Fruit fly (Drosophila melanogaster) whole organism, embryonic: Measurements from ENCODE around the gene CG31636.
A peak's percentile ranks its signal among the peaks of the same experiment; 100 is the strongest.

Source experiments
- Aef1 ChIP-seq: fragments of 200-800 bp; sonication (Bioruptor generic); IDR thresholded peaks from 3 replicates; pipeline ENCODE4 v1.3.6; 2022; ENCODE audit warnings: missing biosample characterization, missing genetic modification characterization
- Atf3 ChIP-seq: fragments of 200-800 bp; sonication (Bioruptor generic); optimal IDR thresholded peaks from 3 replicates; lab custom pipeline; 2016; ENCODE audit warnings: missing biosample characterization, missing genetic modification characterization
- B-H2 ChIP-seq: fragments of 200-800 bp; sonication (Bioruptor generic); optimal IDR thresholded peaks from 2 replicates; lab custom pipeline; 2018; ENCODE audit warnings: missing biosample characterization, mild to moderate bottlenecking, missing genetic modification characterization
- CG11560 ChIP-seq: fragments of 200-800 bp; sonication (Bioruptor generic); IDR thresholded peaks from 3 replicates; pipeline ENCODE4 v1.3.6; 2022; ENCODE audit warnings: missing biosample characterization, missing genetic modification characterization
- CG12104 ChIP-seq: fragments of 200-800 bp; sonication (Bioruptor generic); optimal IDR thresholded peaks from 3 replicates; lab custom pipeline; 2016; ENCODE audit warnings: missing biosample characterization, missing genetic modification characterization
- CG1233 ChIP-seq: fragments of 200-800 bp; sonication (Bioruptor generic); optimal IDR thresholded peaks from 4 replicates; lab custom pipeline; 2018; ENCODE audit warnings: missing biosample characterization, mild to moderate bottlenecking, missing genetic modification characterization
- CG14441 ChIP-seq: fragments of 200-800 bp; sonication (Bioruptor generic); IDR thresholded peaks from 2 replicates; pipeline ENCODE4 v1.3.6; 2022; ENCODE audit warnings: missing biosample characterization, missing genetic modification characterization
- CG14667 ChIP-seq: fragments of 200-800 bp; sonication (Bioruptor generic); IDR thresholded peaks from 2 replicates; pipeline ENCODE4 v1.3.6; 2022; ENCODE audit warnings: missing biosample characterization, missing genetic modification characterization
- CG17385 ChIP-seq: fragments of 200-800 bp; sonication (Bioruptor generic); optimal IDR thresholded peaks from 3 replicates; lab custom pipeline; 2018; ENCODE audit warnings: missing biosample characterization, mild to moderate bottlenecking, missing genetic modification characterization
- CG17912 ChIP-seq: fragments of 200-800 bp; sonication (Bioruptor generic); optimal IDR thresholded peaks from 2 replicates; lab custom pipeline; 2018; ENCODE audit warnings: missing biosample characterization, mild to moderate bottlenecking, missing genetic modification characterization
- CG2129 ChIP-seq: fragments of 200-800 bp; sonication (Bioruptor generic); IDR thresholded peaks from 2 replicates; pipeline ENCODE4 v1.3.6; 2022; ENCODE audit warnings: missing biosample characterization, missing genetic modification characterization; ENCODE audit not compliant: partially characterized antibody
- CG2199 ChIP-seq: fragments of 200-800 bp; sonication (Bioruptor generic); IDR thresholded peaks from 3 replicates; pipeline ENCODE4 v1.3.6; 2022; ENCODE audit warnings: missing biosample characterization, missing genetic modification characterization
- CG32532 ChIP-seq: fragments of 200-800 bp; sonication (Bioruptor generic); IDR thresholded peaks from 2 replicates; pipeline ENCODE4 v1.3.6; 2022; ENCODE audit warnings: missing biosample characterization, missing genetic modification characterization
- CG3838 ChIP-seq: fragments of 200-800 bp; sonication (Bioruptor generic); optimal IDR thresholded peaks from 3 replicates; lab custom pipeline; 2016; ENCODE audit warnings: missing biosample characterization, missing genetic modification characterization
- CG6791 ChIP-seq: fragments of 200-800 bp; sonication (Bioruptor generic); IDR thresholded peaks from 3 replicates; pipeline ENCODE4 v1.3.6; 2022; ENCODE audit warnings: missing biosample characterization, missing genetic modification characterization; ENCODE audit not compliant: partially characterized antibody
- CG7745 ChIP-seq: fragments of 200-800 bp; sonication (Bioruptor generic); optimal IDR thresholded peaks from 2 replicates; lab custom pipeline; 2018; ENCODE audit warnings: missing biosample characterization, mild to moderate bottlenecking, missing genetic modification characterization, moderate library complexity
- CG8765 ChIP-seq: fragments of 200-800 bp; sonication (Bioruptor generic); IDR thresholded peaks from 2 replicates; pipeline ENCODE4 v1.3.6; 2022; ENCODE audit warnings: missing biosample characterization, missing genetic modification characterization
- HLH4C ChIP-seq: fragments of 200-800 bp; sonication (Bioruptor generic); IDR thresholded peaks from 3 replicates; pipeline ENCODE4 v1.3.6; 2022; ENCODE audit warnings: missing biosample characterization, missing genetic modification characterization; ENCODE audit not compliant: partially characterized antibody
- Hand ChIP-seq: fragments of 200-800 bp; sonication (Bioruptor generic); optimal IDR thresholded peaks from 2 replicates; lab custom pipeline; 2017; ENCODE audit warnings: mild to moderate bottlenecking, missing biosample characterization, missing genetic modification reagents, missing genetic modification characterization
- HmgD ChIP-seq: fragments of 200-800 bp; sonication (Bioruptor generic); optimal IDR thresholded peaks from 3 replicates; lab custom pipeline; 2016; ENCODE audit warnings: missing biosample characterization, missing genetic modification characterization
- HmgZ ChIP-seq: fragments of 200-800 bp; sonication (Bioruptor generic); optimal IDR thresholded peaks from 2 replicates; lab custom pipeline; 2018; ENCODE audit warnings: missing biosample characterization, mild to moderate bottlenecking, missing genetic modification characterization
- Kr ChIP-seq: fragments of 200-800 bp; sonication (Bioruptor generic); optimal IDR thresholded peaks from 2 replicates; lab custom pipeline; 2017; ENCODE audit warnings: missing biosample characterization, mild to moderate bottlenecking, missing genetic modification characterization
- MESR4 ChIP-seq: fragments of 200-800 bp; sonication (Bioruptor generic); optimal IDR thresholded peaks from 2 replicates; lab custom pipeline; 2018; ENCODE audit warnings: missing biosample characterization, mild to moderate bottlenecking, missing genetic modification characterization, moderate library complexity
- NC2β ChIP-seq: fragments of 200-800 bp; sonication (Bioruptor generic); optimal IDR thresholded peaks from 2 replicates; lab custom pipeline; 2016; ENCODE audit warnings: missing biosample characterization, missing genetic modification characterization
- Rx ChIP-seq: fragments of 200-800 bp; sonication (Bioruptor generic); IDR thresholded peaks from 2 replicates; pipeline ENCODE4 v1.3.6; 2022; ENCODE audit warnings: missing biosample characterization, missing genetic modification characterization
- Scr ChIP-seq: fragments of 200-800 bp; sonication (Bioruptor generic); IDR thresholded peaks from 2 replicates; pipeline ENCODE4 v1.3.6; 2022; ENCODE audit warnings: missing biosample characterization, missing genetic modification characterization; ENCODE audit not compliant: partially characterized antibody
- Tbp ChIP-seq: fragments of >200 bp; optimal IDR thresholded peaks from 2 replicates; lab custom pipeline; 2018; ENCODE audit warnings: missing biosample characterization, missing genetic modification characterization
- ac ChIP-seq: fragments of 200-800 bp; sonication (Bioruptor generic); optimal IDR thresholded peaks from 3 replicates; lab custom pipeline; 2017; ENCODE audit warnings: missing biosample characterization, mild to moderate bottlenecking, missing genetic modification characterization
- cas ChIP-seq: fragments of 200-800 bp; sonication (Bioruptor generic); IDR thresholded peaks from 2 replicates; pipeline ENCODE4 v1.3.6; 2022; ENCODE audit warnings: missing biosample characterization, missing genetic modification characterization
- danr ChIP-seq: fragments of 200-800 bp; sonication (Bioruptor generic); IDR thresholded peaks from 2 replicates; pipeline ENCODE4 v1.3.6; 2022; ENCODE audit warnings: missing biosample characterization, missing genetic modification characterization
- dmrt99B ChIP-seq: fragments of 200-800 bp; sonication (Bioruptor generic); optimal IDR thresholded peaks from 2 replicates; lab custom pipeline; 2018; ENCODE audit warnings: missing biosample characterization, mild to moderate bottlenecking, missing genetic modification characterization, moderate library complexity
- fru ChIP-seq: fragments of >200 bp; optimal IDR thresholded peaks from 2 replicates; lab custom pipeline; 2017
- ftz-f1 ChIP-seq: fragments of 200-800 bp; sonication (Bioruptor generic); optimal IDR thresholded peaks from 2 replicates; lab custom pipeline; 2016; ENCODE audit warnings: missing biosample characterization, missing genetic modification characterization
- gfzf ChIP-seq: fragments of 200-800 bp; sonication (Bioruptor generic); optimal IDR thresholded peaks from 2 replicates; lab custom pipeline; 2016; ENCODE audit warnings: missing biosample characterization, mild to moderate bottlenecking, missing genetic modification characterization, moderate library complexity
- gt ChIP-seq: fragments of 200-800 bp; sonication (Bioruptor generic); IDR thresholded peaks from 2 replicates; pipeline ENCODE4 v1.3.6; 2022; ENCODE audit warnings: missing biosample characterization, missing genetic modification characterization
- insv ChIP-seq, 2 experiments: fragments of 200-800 bp; sonication (Bioruptor generic); optimal IDR thresholded peaks; 3 replicates each; lab custom pipeline; 2016 to 2018; ENCODE audit warnings: missing biosample characterization in 2 of 2, missing genetic modification characterization in 2 of 2
- jumu ChIP-seq: fragments of 200-800 bp; sonication (Bioruptor generic); optimal IDR thresholded peaks from 3 replicates; lab custom pipeline; 2016; ENCODE audit warnings: missing biosample characterization, missing genetic modification characterization
- kay ChIP-seq: fragments of 200-800 bp; sonication (Bioruptor generic); optimal IDR thresholded peaks from 2 replicates; lab custom pipeline; 2016; ENCODE audit warnings: missing biosample characterization, missing genetic modification characterization
- maf-S ChIP-seq: fragments of 200-800 bp; sonication (Bioruptor generic); optimal IDR thresholded peaks from 2 replicates; lab custom pipeline; 2016; ENCODE audit warnings: missing biosample characterization, missing genetic modification characterization
- pfk ChIP-seq: fragments of 200-800 bp; sonication (Bioruptor generic); optimal IDR thresholded peaks from 2 replicates; lab custom pipeline; 2018; ENCODE audit warnings: missing biosample characterization, mild to moderate bottlenecking, missing genetic modification characterization, moderate library complexity
- pita ChIP-seq: fragments of 200-800 bp; sonication (Bioruptor generic); optimal IDR thresholded peaks from 2 replicates; lab custom pipeline; 2017; ENCODE audit warnings: missing biosample characterization, mild to moderate bottlenecking, missing genetic modification characterization
- scrt ChIP-seq: fragments of 200-800 bp; sonication (Bioruptor generic); optimal IDR thresholded peaks from 2 replicates; lab custom pipeline; 2018; ENCODE audit warnings: missing biosample characterization, mild to moderate bottlenecking, missing genetic modification characterization, moderate library complexity
- sim ChIP-seq: fragments of 200-800 bp; sonication (Bioruptor generic); IDR thresholded peaks from 2 replicates; pipeline ENCODE4 v1.3.6; 2022; ENCODE audit warnings: missing biosample characterization, missing genetic modification characterization
- sisA ChIP-seq: fragments of 200-800 bp; sonication (Bioruptor generic); IDR thresholded peaks from 2 replicates; pipeline ENCODE4 v1.3.6; 2022; ENCODE audit warnings: missing biosample characterization, missing genetic modification characterization
- slou ChIP-seq: fragments of 200-800 bp; sonication (Bioruptor generic); optimal IDR thresholded peaks from 3 replicates; lab custom pipeline; 2016; ENCODE audit warnings: missing biosample characterization, missing genetic modification characterization
- sna ChIP-seq: fragments of 200-800 bp; sonication (Bioruptor generic); IDR thresholded peaks from 2 replicates; pipeline ENCODE4 v1.3.6; 2022; ENCODE audit warnings: missing biosample characterization, missing genetic modification characterization; ENCODE audit not compliant: partially characterized antibody
- tna ChIP-seq: fragments of 200-800 bp; sonication (Bioruptor generic); IDR thresholded peaks from 2 replicates; pipeline ENCODE4 v1.3.6; 2022; ENCODE audit warnings: missing biosample characterization, missing genetic modification characterization; ENCODE audit not compliant: partially characterized antibody
- ttk ChIP-seq: fragments of 200-800 bp; sonication (Bioruptor generic); IDR thresholded peaks from 2 replicates; pipeline ENCODE4 v2.1.2; 2022; ENCODE audit warnings: missing biosample characterization, missing genetic modification characterization
- unpg ChIP-seq: fragments of 200-800 bp; sonication (Bioruptor generic); optimal IDR thresholded peaks from 3 replicates; lab custom pipeline; 2018; ENCODE audit warnings: missing biosample characterization, mild to moderate bottlenecking, missing genetic modification characterization, moderate library complexity
- usp ChIP-seq: fragments of >200 bp; optimal IDR thresholded peaks from 2 replicates; lab custom pipeline; 2017; ENCODE audit warnings: missing biosample characterization, missing genetic modification characterization
- zen2 ChIP-seq: fragments of 200-800 bp; sonication (Bioruptor generic); IDR thresholded peaks from 3 replicates; pipeline ENCODE4 v1.3.6; 2022; ENCODE audit warnings: missing biosample characterization, missing genetic modification characterization; ENCODE audit not compliant: partially characterized antibody

Gene CG31636

dm6 chr2L:6648163-6648628, 9.8 kb downstream of the CG31636 start (continued):
- peak; percentile 22 for TF ChIP-seq ftz-f1 (GFP tag; lab: Kevin White, UChicago)
- TF ChIP-seq MESR4 (GFP tag; lab: Kevin White, UChicago), result peak; percentile 3
- TF ChIP-seq NC2β (GFP tag; lab: Kevin White, UChicago), result peak; percentile 85
- peak; percentile 97 for TF ChIP-seq CG12104 (GFP tag; lab: Kevin White, UChicago)
- peak; percentile 65; the same call in 1 of the 2 replicates for TF ChIP-seq sim (GFP tag; lab: Robert Waterston, UW)
- no peak for TF ChIP-seq sna (GFP tag; lab: Robert Waterston, UW)
- peak; percentile 91 for TF ChIP-seq kay (GFP tag; lab: Kevin White, UChicago)
- TF ChIP-seq cas, result peak; percentile 86
- TF ChIP-seq HLH4C (GFP tag; lab: Robert Waterston, UW), result no peak
- peak; percentile 85 for TF ChIP-seq danr (GFP tag; lab: Robert Waterston, UW)
- peak; percentile 90 for TF ChIP-seq maf-S (GFP tag; lab: Kevin White, UChicago)
- no peak for TF ChIP-seq usp
- peak; percentile 88 for TF ChIP-seq jumu (GFP tag; lab: Kevin White, UChicago)
- peak; percentile 79 for TF ChIP-seq CG11560 (tag; lab: Robert Waterston, UW)
- peak; percentile 80 for TF ChIP-seq Rx (GFP tag; lab: Robert Waterston, UW)
- peak; percentile 90 for TF ChIP-seq ttk (GFP tag; lab: Robert Waterston, UW)
- peak; percentile 63 for TF ChIP-seq gt (GFP tag; lab: Robert Waterston, UW)
- TF ChIP-seq Atf3 (GFP tag; lab: Kevin White, UChicago), result peak; percentile 53
- peak; percentile 78 for TF ChIP-seq ac (GFP tag; lab: Kevin White, UChicago)
- TF ChIP-seq CG7745 (tag; lab: Kevin White, UChicago), result no peak
- TF ChIP-seq CG17912 (GFP tag; lab: Kevin White, UChicago), result peak; percentile 68
- no peak for TF ChIP-seq HmgD
- no peak for TF ChIP-seq fru (lab: Kevin White, UChicago)
- peak; percentile 15 for TF ChIP-seq gfzf
- TF ChIP-seq CG32532 (GFP tag; lab: Robert Waterston, UW), result peak; percentile 95
- peak; percentile 98 for TF ChIP-seq HmgZ (tag; lab: Kevin White, UChicago)
- peak; percentile 4 for TF ChIP-seq Kr (GFP tag; lab: Kevin White, UChicago)
- TF ChIP-seq CG17385 (GFP tag; lab: Kevin White, UChicago), result peak; percentile 92
- TF ChIP-seq sisA, result peak; percentile 88
- peak; percentile 86; the same call in 1 of the 3 replicates for TF ChIP-seq CG2199
- TF ChIP-seq zen2 (GFP tag; lab: Robert Waterston, UW), result no peak
- peak; percentile 92 for TF ChIP-seq CG14441 (GFP tag; lab: Robert Waterston, UW)
- no peak for TF ChIP-seq Tbp (GFP tag; lab: Kevin White, UChicago)
- peak; percentile 95 for TF ChIP-seq B-H2 (GFP tag; lab: Kevin White, UChicago)
- peak; percentile 96 for TF ChIP-seq dmrt99B (tag; lab: Kevin White, UChicago)
- TF ChIP-seq CG8765 (GFP tag; lab: Robert Waterston, UW), result peak; percentile 76; the same call in 1 of the 2 replicates
- TF ChIP-seq Hand (GFP tag; lab: Kevin White, UChicago), result peak; percentile 92
- peak; percentile 10 to 80 for TF ChIP-seq insv (GFP tag; optimal IDR thresholded peaks at IDR 0.05; lab: Kevin White, UChicago)
- peak; percentile 56 for TF ChIP-seq pfk
- TF ChIP-seq pita, result no peak
- peak; percentile 89 for TF ChIP-seq scrt (GFP tag; lab: Kevin White, UChicago)
- TF ChIP-seq CG6791, result no peak
- no peak for TF ChIP-seq tna
- peak; percentile 96 for TF ChIP-seq unpg
- TF ChIP-seq CG14667 (GFP tag; lab: Robert Waterston, UW), result peak; percentile 85
- TF ChIP-seq Aef1, result peak; percentile 90
- TF ChIP-seq CG2129 (GFP tag; lab: Robert Waterston, UW), result no peak
- TF ChIP-seq slou (GFP tag; lab: Kevin White, UChicago), result peak; percentile 91
- TF ChIP-seq CG3838 (GFP tag; lab: Kevin White, UChicago), result peak; percentile 96
- TF ChIP-seq CG1233 (GFP tag; lab: Kevin White, UChicago), result peak; percentile 93
- TF ChIP-seq Scr (GFP tag; lab: Robert Waterston, UW), result no peak
